Worm (Caenorhabditis elegans) whole organism, dauer: ENCODE measurements around the gene W03A5.6.

ENCODE experiments used
- unc-62 ChIP-seq: sonication (generic microtip); optimal IDR thresholded peaks from 2 replicates; lab custom pipeline; 2017; ENCODE audit warnings: missing biosample characterization, missing genetic modification reagents, missing genetic modification characterization

W03A5.6 gene

ce11 chrIII:5406314-5406713 is 34.1 kb downstream of the W03A5.6 start:
- TF ChIP-seq unc-62, result no peak

- no peak for TF ChIP-seq unc-62
Measured at ce11 chrIII:5405628-5406084, 34.8 kb downstream of the W03A5.6 start, which contains the start of the genes W03A5.2 and Y32H12A.8. TSS of gene W03A5.2 (plus strand) at chrIII:5406034. TSS of gene Y32H12A.8 (minus strand) at chrIII:5406037.

- TF ChIP-seq unc-62, result no peak
Measured at ce11 chrIII:5404998-5405397, 35.4 kb downstream of the W03A5.6 start.

ce11 chrIII:5402419-5402818 is 38.0 kb downstream of the W03A5.6 start:
- no peak for TF ChIP-seq unc-62

- TF ChIP-seq unc-62, result no peak
Measured at ce11 chrIII:5395746-5396145, 44.7 kb downstream of the W03A5.6 start.

- no peak for TF ChIP-seq unc-62
Measured at ce11 chrIII:5389365-5389764, 51.1 kb downstream of the W03A5.6 start.

ce11 chrIII:5388113-5388512 is 52.3 kb downstream of the W03A5.6 start:
- no peak for TF ChIP-seq unc-62

- TF ChIP-seq unc-62, result no peak
Measured at ce11 chrIII:5385315-5385714, 55.1 kb downstream of the W03A5.6 start, which contains the start of gene Y32H12A.7. TSS of gene Y32H12A.7 (minus strand) at chrIII:5385415.

- no peak for TF ChIP-seq unc-62
Measured at ce11 chrIII:5382073-5382472, 58.4 kb downstream of the W03A5.6 start, which contains the start of gene Y32H12A.6. TSS of gene Y32H12A.6 (minus strand) at chrIII:5382173.
